Fruit fly (Drosophila melanogaster) whole organism, larva: ENCODE measurements around the gene CG17738.
A peak's percentile ranks its signal among the peaks of the same experiment; 100 is the strongest.

Experiments
- noc ChIP-seq: fragments of 200-800 bp; sonication (Bioruptor generic); optimal IDR thresholded peaks from 3 replicates; lab custom pipeline; 2019; ENCODE audit warnings: missing biosample characterization, mild to moderate bottlenecking, missing genetic modification characterization, moderate library complexity

Gene CG17738

DNA sequence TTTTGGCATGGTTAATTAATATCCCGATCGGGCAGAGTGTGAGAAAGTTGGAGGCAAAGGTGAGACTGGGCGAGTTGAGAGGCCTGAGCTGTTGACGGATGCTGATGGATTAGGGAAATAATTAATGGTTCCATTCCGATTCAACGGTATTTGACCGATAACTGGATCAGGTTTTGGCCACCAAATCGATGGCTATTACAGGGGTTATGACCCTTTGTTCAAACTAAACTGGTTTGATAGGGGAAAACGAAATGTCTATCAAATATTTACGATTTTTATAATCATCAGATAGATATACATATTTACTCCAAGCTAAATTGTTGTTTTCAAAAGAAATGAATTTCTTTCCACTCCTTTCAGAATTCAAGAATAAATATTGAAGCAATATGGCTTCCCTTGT is 12.3 kb upstream of the CG17738 start, which contains the start of the genes CG44037 and svp:
TSS of gene CG44037 (plus strand) at position 301 of the 400 bp plus-strand sequence.
TSS of gene svp (plus strand) at position 301 of the 400 bp plus-strand sequence.
- TF ChIP-seq noc (tag; lab: Kevin White, UChicago), result no peak

DNA sequence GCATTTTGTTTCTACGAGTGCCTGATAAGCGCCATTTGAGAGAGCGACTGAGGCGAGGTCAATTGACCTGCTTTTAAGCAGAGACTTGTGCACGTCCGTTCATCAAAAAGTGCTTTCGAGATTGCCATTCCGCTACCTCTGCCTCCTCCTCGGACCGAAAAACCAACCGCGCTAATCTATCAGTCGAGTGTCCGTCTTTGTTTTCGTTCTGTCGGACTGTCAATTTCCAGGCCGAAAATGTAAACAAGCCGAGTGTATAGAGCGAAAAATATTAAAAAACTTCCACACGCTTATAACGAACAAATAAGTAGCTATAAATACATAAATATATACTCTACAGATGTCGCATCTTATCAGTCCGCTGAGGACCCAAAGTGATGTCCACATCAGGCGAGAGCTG is 11.7 kb upstream of the CG17738 start:
- TF ChIP-seq noc (tag; lab: Kevin White, UChicago), result peak; percentile 58

DNA sequence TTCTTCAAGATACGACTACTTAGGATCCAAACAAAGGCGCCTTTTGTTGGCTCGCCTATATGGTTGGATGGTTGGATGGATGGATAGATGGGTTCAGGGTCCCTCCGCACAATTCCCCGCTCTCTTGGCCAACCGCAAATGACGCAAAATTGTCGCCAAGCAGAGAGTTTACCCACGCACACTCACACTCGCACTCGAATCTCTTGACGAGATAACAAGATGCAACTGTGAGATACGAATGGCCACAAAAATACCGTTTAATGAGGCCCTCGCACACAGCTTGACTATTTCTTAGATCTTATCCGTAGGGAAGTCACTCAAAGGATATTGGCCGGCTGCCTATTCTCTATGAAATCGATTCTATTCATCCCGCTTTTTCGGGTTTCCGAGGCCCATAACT is 10.9 kb upstream of the CG17738 start:
- no peak for TF ChIP-seq noc (tag; lab: Kevin White, UChicago)

DNA sequence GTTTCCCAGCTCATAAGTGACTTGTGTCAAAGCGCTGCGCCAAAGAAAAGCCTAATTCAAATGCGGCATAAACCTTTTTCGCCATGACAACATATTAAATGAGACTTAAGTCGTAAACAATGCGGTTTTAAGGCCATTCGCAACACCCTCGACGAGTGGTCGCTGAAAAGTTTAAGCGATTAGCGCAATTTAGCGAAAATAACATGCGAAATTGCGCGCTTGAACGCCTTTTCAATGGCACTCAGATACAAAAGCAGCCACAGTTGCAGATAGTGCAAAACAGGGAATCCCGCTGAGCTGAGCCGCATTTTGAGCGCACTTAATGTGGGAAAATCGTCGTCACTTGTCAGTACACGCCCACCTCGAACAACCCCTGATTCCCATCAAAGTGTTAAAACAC is 10.0 kb upstream of the CG17738 start, which contains the start of gene CG44038:
TSS of gene CG44038 (plus strand) at position 301 of the 400 bp plus-strand sequence.
- no peak for TF ChIP-seq noc (tag; lab: Kevin White, UChicago)

DNA sequence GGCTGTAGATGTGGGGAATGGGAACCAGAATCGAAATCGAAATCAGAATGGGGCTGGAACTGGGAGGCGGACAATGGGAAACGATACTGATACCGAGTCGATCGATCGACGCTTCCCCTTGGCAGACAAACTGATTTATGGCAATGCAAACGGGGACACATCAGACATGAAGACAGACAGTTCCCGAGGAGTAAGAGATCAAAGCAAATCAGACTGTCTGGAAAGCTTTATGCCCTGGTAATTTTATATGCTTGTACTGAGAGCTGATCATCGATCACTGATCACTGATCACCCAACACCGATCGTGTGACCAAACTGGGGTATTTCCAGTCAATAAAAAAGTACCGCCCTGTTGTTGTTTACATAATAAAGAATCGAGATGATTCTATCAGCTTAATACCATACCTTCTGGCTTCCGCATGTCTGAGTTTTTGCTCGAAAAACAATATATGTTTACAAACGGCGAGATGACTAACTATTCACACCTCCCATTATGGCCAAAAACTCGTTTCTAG is 744 bp upstream of the CG17738 start:
- TF ChIP-seq noc (tag; lab: Kevin White, UChicago), result no peak

DNA sequence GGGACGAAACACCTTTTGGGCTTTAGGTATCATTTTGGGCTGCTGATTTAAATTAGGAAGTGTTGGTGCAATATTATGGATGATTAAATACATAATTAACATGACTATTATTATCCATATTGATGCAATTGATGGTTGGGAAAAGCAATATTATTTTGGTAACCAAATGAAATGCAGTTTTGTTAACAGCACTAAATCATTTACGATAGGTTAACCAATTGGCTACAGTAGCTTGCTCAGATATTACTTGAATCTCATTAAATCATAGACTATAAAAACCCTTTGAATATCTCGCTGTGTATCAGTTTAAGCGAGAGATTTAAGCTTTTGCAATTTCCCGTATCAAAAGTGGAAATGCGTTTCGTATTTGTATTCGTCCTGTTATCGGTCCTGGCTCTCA is 2.1 kb downstream of the CG17738 start, which contains the start of gene Sfp87B:
TSS of gene Sfp87B (plus strand) at position 301 of the 400 bp plus-strand sequence.
- no peak for TF ChIP-seq noc (tag; lab: Kevin White, UChicago)

DNA sequence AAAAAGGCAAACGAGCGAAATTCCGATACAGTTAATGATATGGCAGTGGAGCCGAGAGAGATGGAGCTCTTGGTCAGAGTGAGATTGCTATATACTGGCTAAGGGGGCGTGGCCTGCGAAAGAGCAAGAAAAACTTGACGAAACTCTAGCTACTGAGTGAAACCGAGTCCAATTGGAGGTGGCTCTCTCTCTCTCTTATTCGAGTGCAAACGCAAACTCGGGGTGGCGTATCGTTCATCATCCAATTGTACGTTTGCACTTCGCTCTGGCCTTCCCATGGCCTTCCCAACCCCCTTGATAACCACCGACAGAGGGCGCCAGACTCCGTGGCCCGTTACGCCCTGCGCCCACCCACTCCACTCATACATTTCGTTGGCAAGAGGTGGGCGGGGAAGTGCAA is 8.3 kb downstream of the CG17738 start:
- TF ChIP-seq noc (tag; lab: Kevin White, UChicago), result no peak

DNA sequence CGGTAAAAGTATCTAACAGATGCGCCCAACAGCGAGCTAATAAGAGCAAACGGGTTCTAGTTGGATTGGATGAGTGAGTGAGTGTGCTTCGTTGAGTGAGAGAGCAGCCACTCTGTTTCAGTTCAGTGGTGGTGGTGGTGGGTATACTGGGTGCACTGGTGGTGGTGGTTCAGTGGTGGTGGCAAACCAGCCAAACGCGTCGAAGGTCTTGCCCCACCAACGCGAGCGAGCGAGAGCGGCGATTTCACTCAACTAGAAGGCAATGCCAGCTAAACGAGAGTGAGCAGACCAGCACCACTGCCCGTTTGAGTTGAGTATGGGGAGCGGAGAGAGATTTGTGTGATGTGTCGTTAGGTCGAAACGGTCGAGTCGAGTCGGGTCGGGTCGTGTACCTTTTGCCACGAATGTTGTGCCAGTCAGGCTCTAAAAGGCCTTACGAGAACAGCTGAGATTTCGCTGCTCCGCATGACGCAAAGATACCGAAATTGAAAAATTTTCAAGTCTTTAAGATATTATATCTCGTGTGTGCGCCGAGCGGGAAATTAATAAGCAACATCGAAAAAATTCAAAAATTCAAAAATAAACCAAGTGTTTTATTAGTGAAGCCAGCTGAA is 10.1 kb downstream of the CG17738 start:
- no peak for TF ChIP-seq noc (tag; lab: Kevin White, UChicago)

DNA sequence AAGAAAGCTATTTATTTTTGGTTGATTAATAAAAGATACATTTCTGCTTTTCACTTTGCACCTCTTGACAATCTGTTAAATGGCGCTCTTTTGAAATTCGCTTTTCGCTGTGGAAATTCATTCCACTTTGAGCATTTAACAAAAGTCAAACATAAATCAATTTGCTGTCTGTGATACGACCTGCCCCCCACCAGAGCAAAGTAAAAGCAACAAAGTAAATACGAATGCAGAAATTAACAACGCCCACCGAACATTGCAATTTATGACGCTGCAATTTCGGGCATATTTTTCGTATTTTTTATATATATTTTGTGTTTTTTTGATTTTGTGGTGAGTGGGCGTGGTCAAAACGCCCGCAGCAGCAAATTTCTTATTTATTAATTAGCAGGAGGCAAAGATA is 14.9 kb downstream of the CG17738 start:
- no peak for TF ChIP-seq noc (tag; lab: Kevin White, UChicago)

DNA sequence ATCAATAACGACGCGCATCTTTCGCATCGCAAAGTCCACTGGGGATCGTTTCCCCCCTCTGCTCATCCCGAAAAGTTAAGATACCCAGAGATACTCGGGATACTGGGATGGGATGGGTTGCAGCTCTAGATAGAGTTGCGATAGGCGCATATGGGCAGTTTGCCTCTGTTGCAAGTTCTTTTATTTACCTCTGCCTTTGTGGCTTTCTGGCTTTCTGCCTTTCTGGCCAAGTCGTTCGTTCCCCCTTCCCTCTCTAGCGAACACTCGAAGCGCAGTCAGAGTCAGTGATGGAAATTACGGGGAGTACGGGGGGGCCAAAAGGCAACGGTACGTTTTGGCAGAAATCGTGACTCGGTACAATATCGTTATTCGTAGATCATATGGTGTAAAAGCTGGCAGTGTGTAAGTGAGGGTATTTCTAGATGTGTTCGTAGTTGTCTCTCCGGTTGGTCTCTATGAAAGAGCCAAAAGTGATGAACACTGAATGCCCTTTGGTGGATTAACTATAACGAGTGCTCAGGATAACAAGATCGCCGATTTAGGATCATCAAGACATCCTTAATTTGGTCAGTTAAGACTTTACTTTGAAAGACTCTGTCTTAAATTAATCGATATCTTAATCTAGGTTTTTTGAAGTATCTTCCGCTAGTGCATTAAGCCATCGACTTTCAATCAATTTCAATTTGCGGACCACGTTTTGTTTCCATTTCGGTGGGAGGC is 18.1 kb downstream of the CG17738 start:
- no peak for TF ChIP-seq noc (tag; lab: Kevin White, UChicago)

DNA sequence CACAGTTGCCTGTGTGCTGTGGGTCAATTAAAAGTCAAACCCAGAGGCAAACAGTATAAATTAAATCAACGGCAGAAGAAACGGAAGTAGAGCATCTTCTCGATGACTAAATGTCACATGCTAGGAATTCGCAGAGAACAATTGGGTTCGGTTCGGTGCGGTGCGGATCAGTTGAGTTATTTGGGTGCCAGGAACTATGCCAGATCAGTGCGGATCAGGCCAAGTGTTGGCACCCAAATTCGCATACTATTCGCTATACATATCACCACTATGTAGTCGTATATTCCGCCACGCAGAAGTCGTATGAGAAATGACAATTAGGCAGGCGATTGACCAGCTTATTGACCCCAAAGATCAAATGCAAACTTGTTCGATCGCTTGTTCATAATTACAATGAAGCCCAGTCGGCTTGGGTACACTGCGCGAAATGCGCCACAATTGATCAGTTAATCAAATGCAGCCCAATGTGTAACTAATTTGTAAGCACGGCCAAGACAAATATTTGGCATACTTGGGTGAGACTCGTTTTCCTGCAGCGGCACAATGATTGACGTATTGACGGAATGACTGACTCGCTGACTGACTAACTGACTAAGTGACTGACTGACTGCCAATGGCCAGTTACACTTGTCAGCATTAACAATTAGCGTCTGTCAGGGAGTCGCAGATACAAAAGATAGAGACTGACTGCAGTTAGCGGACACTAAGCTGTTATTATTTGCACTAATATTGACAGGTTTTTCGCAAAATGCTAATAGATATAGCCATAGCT is 20.0 kb downstream of the CG17738 start:
- TF ChIP-seq noc (tag; lab: Kevin White, UChicago), result no peak

DNA sequence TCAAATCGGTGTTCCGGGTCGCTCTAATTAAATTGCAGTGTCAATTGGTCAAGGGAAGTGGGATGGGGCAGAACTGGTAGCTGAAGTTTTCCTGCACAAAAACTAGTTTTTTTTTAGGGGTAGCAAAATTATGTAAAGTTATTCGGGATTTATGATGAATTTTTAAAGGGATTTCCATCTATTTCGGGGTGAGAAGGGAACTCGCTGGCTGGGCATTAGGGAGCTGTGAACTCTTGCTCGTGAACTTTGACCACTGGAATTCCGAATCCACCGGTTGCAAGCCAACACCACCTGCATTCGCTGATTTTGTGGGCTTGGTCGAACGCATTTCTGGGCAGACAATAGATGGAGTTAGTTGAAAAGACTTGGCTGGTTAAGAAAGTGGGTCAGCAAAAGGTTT is 21.2 kb downstream of the CG17738 start:
- no peak for TF ChIP-seq noc (tag; lab: Kevin White, UChicago)

DNA sequence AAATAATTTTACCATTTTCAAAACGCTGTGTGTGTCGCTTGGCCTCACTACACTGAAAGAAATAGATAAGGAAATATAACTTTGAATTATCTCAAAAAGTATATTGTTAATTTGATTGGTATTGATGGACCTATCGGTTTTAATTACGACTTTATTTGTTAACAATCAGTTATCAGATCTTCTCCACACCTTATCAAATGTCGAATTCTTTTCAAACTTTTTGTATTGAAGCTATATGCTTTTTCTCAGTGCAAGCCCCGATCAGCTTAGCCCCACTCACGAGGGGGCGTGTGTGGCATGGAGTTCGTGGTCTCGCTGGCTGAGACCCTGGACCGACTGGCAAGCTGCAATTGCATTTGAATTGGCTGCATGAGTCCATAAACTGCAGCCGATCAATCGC is 26.6 kb downstream of the CG17738 start:
- no peak for TF ChIP-seq noc (tag; lab: Kevin White, UChicago)

DNA sequence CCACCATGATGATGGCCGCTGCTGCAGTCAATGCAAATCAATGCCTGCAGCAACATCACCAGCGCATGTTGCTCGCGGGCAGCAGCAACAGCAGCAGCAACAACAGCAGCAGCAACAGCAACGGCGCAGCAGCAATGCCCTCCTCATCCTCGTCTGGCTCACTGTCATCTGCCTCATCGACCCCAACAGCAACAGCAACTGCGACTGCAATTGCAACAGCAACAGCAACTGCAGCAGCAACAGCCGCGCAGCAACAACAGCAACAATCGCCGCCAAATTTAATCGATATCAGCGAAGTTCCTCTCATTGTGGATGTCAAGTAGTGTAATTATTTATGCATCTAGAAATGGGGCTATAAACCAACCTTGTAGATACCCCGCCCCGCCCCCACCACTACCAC is 30.8 kb downstream of the CG17738 start:
- no peak for TF ChIP-seq noc (tag; lab: Kevin White, UChicago)

DNA sequence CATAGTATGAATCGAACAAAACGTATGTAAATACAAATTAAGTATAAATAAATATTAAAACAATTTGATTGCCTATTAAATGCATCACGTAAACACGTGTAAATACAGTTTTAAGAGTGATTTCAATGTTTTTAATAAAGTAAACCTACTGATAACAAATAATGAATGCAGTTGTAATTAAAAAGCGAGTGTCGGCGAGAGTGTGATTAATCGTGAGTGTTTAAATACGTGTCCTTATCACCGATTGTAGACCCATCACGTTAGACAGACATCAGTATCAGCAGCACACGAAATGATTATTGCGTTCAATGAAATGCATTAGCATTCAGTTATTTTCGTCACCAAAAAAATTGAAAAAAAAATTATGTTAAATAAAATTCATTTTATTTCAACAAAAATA is 32.2 kb downstream of the CG17738 start:
- TF ChIP-seq noc (tag; lab: Kevin White, UChicago), result no peak

DNA sequence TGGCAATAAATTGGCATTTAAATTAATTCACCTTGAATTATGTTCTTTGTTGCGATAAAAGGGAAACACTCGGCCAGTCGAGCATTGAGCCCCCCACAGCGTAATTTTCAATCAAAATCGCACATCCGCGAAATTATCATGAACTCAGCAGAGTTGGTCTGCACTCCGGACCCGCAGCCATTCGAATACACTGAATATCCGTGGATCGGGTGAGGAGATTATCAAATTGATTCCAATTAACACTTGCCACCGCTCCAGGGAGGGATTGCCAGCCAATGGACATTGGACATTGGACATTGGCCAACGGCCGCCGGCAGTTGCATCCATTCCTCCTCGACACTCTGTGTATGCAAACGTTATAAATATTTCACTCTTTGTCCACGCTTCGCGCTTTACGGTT is 36.9 kb downstream of the CG17738 start:
- no peak for TF ChIP-seq noc (tag; lab: Kevin White, UChicago)
